Fruit fly (Drosophila melanogaster) whole organism, embryonic: Measurements from ENCODE around the gene Gad1.

ENCODE experiments used
- Abd-B ChIP-seq: fragments of 200-800 bp; sonication (Bioruptor generic); optimal IDR thresholded peaks from 2 replicates; lab custom pipeline; 2018; ENCODE audit warnings: missing biosample characterization, mild to moderate bottlenecking, missing genetic modification characterization, moderate library complexity
- Atf3 ChIP-seq: fragments of 200-800 bp; sonication (Bioruptor generic); optimal IDR thresholded peaks from 3 replicates; lab custom pipeline; 2016; ENCODE audit warnings: missing biosample characterization, missing genetic modification characterization
- CG10959 ChIP-seq: fragments of 200-800 bp; sonication (Bioruptor generic); IDR thresholded peaks from 2 replicates; pipeline ENCODE4 v1.3.6; 2022; ENCODE audit warnings: missing biosample characterization, missing genetic modification characterization
- CG12299 ChIP-seq: fragments of 200-800 bp; sonication (Bioruptor generic); optimal IDR thresholded peaks from 2 replicates; lab custom pipeline; 2018; ENCODE audit warnings: missing biosample characterization, mild to moderate bottlenecking, missing genetic modification characterization
- CG14965 ChIP-seq: fragments of 200-800 bp; sonication (Bioruptor generic); optimal IDR thresholded peaks from 2 replicates; lab custom pipeline; 2016; ENCODE audit warnings: missing biosample characterization, missing genetic modification characterization, borderline replicate concordance
- CG15696 ChIP-seq: fragments of 200-800 bp; sonication (Bioruptor generic); optimal IDR thresholded peaks from 2 replicates; lab custom pipeline; 2019; ENCODE audit warnings: missing biosample characterization, mild to moderate bottlenecking, missing genetic modification characterization, moderate library complexity
- CG2678 ChIP-seq: fragments of 200-800 bp; sonication (Bioruptor generic); optimal IDR thresholded peaks from 3 replicates; lab custom pipeline; 2019; ENCODE audit warnings: missing biosample characterization, mild to moderate bottlenecking, missing genetic modification characterization, moderate library complexity
- CG2875 ChIP-seq: fragments of 200-800 bp; sonication (Bioruptor generic); optimal IDR thresholded peaks from 2 replicates; lab custom pipeline; 2017; ENCODE audit warnings: missing biosample characterization, mild to moderate bottlenecking, missing genetic modification characterization, missing genetic modification reagents
- CG2889 ChIP-seq: fragments of 200-800 bp; sonication (Bioruptor generic); IDR thresholded peaks from 3 replicates; pipeline ENCODE4 v1.3.6; 2022; ENCODE audit warnings: missing biosample characterization, missing genetic modification characterization
- CG33557 ChIP-seq: fragments of 200-800 bp; sonication (Bioruptor generic); optimal IDR thresholded peaks from 2 replicates; lab custom pipeline; 2019; ENCODE audit warnings: missing biosample characterization, mild to moderate bottlenecking, missing genetic modification characterization, moderate library complexity
- CG34422 ChIP-seq: fragments of 200-800 bp; sonication (Bioruptor generic); IDR thresholded peaks from 3 replicates; pipeline ENCODE4 v1.3.6; 2022; ENCODE audit warnings: missing biosample characterization, missing genetic modification characterization
- CG3726 ChIP-seq: fragments of 200-800 bp; sonication (Bioruptor generic); IDR thresholded peaks from 3 replicates; pipeline ENCODE4, ENCODE4 v1.3.6; 2022; ENCODE audit warnings: missing biosample characterization, missing genetic modification characterization
- CG4360 ChIP-seq: fragments of 200-800 bp; sonication (Bioruptor generic); IDR thresholded peaks from 2 replicates; pipeline ENCODE4 v1.3.6; 2022; ENCODE audit warnings: missing biosample characterization, missing genetic modification characterization
- CG4404 ChIP-seq: fragments of 200-800 bp; sonication (Bioruptor generic); IDR thresholded peaks from 2 replicates; pipeline ENCODE4 v1.3.6; 2022; ENCODE audit warnings: missing biosample characterization, missing genetic modification characterization
- CG4424 ChIP-seq: fragments of 200-800 bp; sonication (Bioruptor generic); optimal IDR thresholded peaks from 3 replicates; lab custom pipeline; 2016; ENCODE audit warnings: missing biosample characterization, missing genetic modification characterization
- CG6854 ChIP-seq: fragments of 200-800 bp; sonication (Bioruptor generic); optimal IDR thresholded peaks from 3 replicates; lab custom pipeline; 2017; ENCODE audit warnings: missing biosample characterization, mild to moderate bottlenecking, missing genetic modification characterization
- CG7963 ChIP-seq: fragments of 200-800 bp; sonication (Bioruptor generic); IDR thresholded peaks from 3 replicates; pipeline ENCODE4 v1.3.6; 2022; ENCODE audit warnings: missing biosample characterization, missing genetic modification characterization; ENCODE audit not compliant: partially characterized antibody
- CG9215 ChIP-seq: fragments of 200-800 bp; sonication (Bioruptor generic); IDR thresholded peaks from 2 replicates; pipeline ENCODE4 v1.3.6; 2022; ENCODE audit warnings: missing biosample characterization, missing genetic modification characterization
- CG9609 ChIP-seq: fragments of 200-800 bp; sonication (Bioruptor generic); optimal IDR thresholded peaks from 3 replicates; lab custom pipeline; 2016; ENCODE audit warnings: missing biosample characterization, missing genetic modification characterization
- CG9932 ChIP-seq: fragments of 200-800 bp; sonication (Bioruptor generic); IDR thresholded peaks from 2 replicates; pipeline ENCODE4 v1.3.6; 2022; ENCODE audit warnings: missing biosample characterization, missing genetic modification characterization
- Camta ChIP-seq: fragments of 200-800 bp; sonication (Bioruptor generic); optimal IDR thresholded peaks from 2 replicates; lab custom pipeline; 2016; ENCODE audit warnings: missing biosample characterization, missing genetic modification characterization
- HLH3B ChIP-seq: fragments of 200-800 bp; sonication (Bioruptor generic); IDR thresholded peaks from 2 replicates; pipeline ENCODE4 v1.3.6; 2022; ENCODE audit warnings: missing biosample characterization, missing genetic modification characterization
- Hand ChIP-seq: fragments of 200-800 bp; sonication (Bioruptor generic); optimal IDR thresholded peaks from 2 replicates; lab custom pipeline; 2017; ENCODE audit warnings: mild to moderate bottlenecking, missing biosample characterization, missing genetic modification reagents, missing genetic modification characterization
- Hr3 ChIP-seq: fragments of 200-800 bp; sonication (Bioruptor generic); optimal IDR thresholded peaks from 3 replicates; lab custom pipeline; 2016; ENCODE audit warnings: missing biosample characterization, missing genetic modification characterization
- Med ChIP-seq: fragments of 200-800 bp; sonication (Bioruptor generic); peaks from one replicate; lab custom pipeline; 2016; ENCODE audit warnings: missing biosample characterization, missing genetic modification characterization, mild to moderate bottlenecking, inconsistent platforms, moderate library complexity
- Mrtf ChIP-seq: fragments of 200-800 bp; sonication (Bioruptor generic); IDR thresholded peaks from 3 replicates; pipeline ENCODE4 v1.3.6; 2022; ENCODE audit warnings: missing biosample characterization, missing genetic modification characterization
- NC2β ChIP-seq: fragments of 200-800 bp; sonication (Bioruptor generic); optimal IDR thresholded peaks from 2 replicates; lab custom pipeline; 2016; ENCODE audit warnings: missing biosample characterization, missing genetic modification characterization
- Oaz ChIP-seq: fragments of 200-800 bp; sonication (Bioruptor generic); IDR thresholded peaks from 2 replicates; pipeline ENCODE4 v1.3.6; 2022; ENCODE audit warnings: missing biosample characterization, missing genetic modification characterization
- Oli ChIP-seq: fragments of 200-800 bp; sonication (Bioruptor generic); optimal IDR thresholded peaks from 2 replicates; lab custom pipeline; 2018; ENCODE audit warnings: missing biosample characterization, mild to moderate bottlenecking, missing genetic modification characterization, moderate library complexity
- Tbp ChIP-seq: fragments of >200 bp; optimal IDR thresholded peaks from 2 replicates; lab custom pipeline; 2018; ENCODE audit warnings: missing biosample characterization, missing genetic modification characterization
- YL-1 ChIP-seq: fragments of 200-800 bp; sonication (Bioruptor generic); optimal IDR thresholded peaks from 3 replicates; lab custom pipeline; 2017; ENCODE audit warnings: missing biosample characterization, mild to moderate bottlenecking, missing genetic modification characterization
- ase ChIP-seq: fragments of 200-800 bp; sonication (Bioruptor generic); IDR thresholded peaks from 3 replicates; pipeline ENCODE4 v1.3.6; 2022; ENCODE audit warnings: missing biosample characterization, missing genetic modification characterization
- ci ChIP-seq: fragments of 200-800 bp; sonication (Bioruptor generic); IDR thresholded peaks from 3 replicates; pipeline ENCODE4 v1.3.6; 2022; ENCODE audit warnings: missing biosample characterization, missing genetic modification characterization
- ems ChIP-seq: fragments of 200-800 bp; sonication (Bioruptor generic); optimal IDR thresholded peaks from 3 replicates; lab custom pipeline; 2016; ENCODE audit warnings: missing biosample characterization, missing genetic modification characterization
- h ChIP-seq: fragments of >200 bp; optimal IDR thresholded peaks from 2 replicates; lab custom pipeline; 2017
- insv ChIP-seq, 2 experiments: fragments of 200-800 bp; sonication (Bioruptor generic); optimal IDR thresholded peaks; 3 replicates each; lab custom pipeline; 2016 to 2018; ENCODE audit warnings: missing biosample characterization in 2 of 2, missing genetic modification characterization in 2 of 2
- inv ChIP-seq: fragments of 200-800 bp; sonication (Bioruptor generic); IDR thresholded peaks from 2 replicates; pipeline ENCODE4 v1.3.6; 2022; ENCODE audit warnings: missing biosample characterization, missing genetic modification characterization; ENCODE audit not compliant: partially characterized antibody
- klu ChIP-seq: fragments of 200-800 bp; sonication (Bioruptor generic); IDR thresholded peaks from 2 replicates; pipeline ENCODE4 v1.3.6; 2022; ENCODE audit warnings: missing biosample characterization, missing genetic modification characterization
- odd ChIP-seq: fragments of 200-800 bp; sonication (Bioruptor generic); optimal IDR thresholded peaks from 2 replicates; lab custom pipeline; 2017; ENCODE audit warnings: missing biosample characterization, mild to moderate bottlenecking, missing genetic modification characterization
- otp ChIP-seq: fragments of 200-800 bp; sonication (Bioruptor generic); IDR thresholded peaks from 3 replicates; pipeline ENCODE4, ENCODE4 v1.3.6; 2022; ENCODE audit warnings: missing biosample characterization, missing genetic modification characterization
- p53 ChIP-seq: fragments of 200-800 bp; sonication (Bioruptor generic); optimal IDR thresholded peaks from 2 replicates; lab custom pipeline; 2016; ENCODE audit warnings: missing biosample characterization, missing genetic modification characterization
- pan ChIP-seq, 4 experiments: fragments of >200 bp in 3 of 4; fragments of 200-800 bp in 1 of 4; sonication (Bioruptor generic) in 1 of 4; optimal IDR thresholded peaks in 3 of 4; IDR thresholded peaks in 1 of 4; 2 replicates each; pipeline versions ENCODE4 v1.3.6 to Lab custom; 2017 to 2022; ENCODE audit warnings: missing biosample characterization in 2 of 4, missing genetic modification characterization in 2 of 4, mixed read lengths in 1 of 4
- phol ChIP-seq: fragments of 200-800 bp; sonication (Bioruptor generic); optimal IDR thresholded peaks from 3 replicates; lab custom pipeline; 2018; ENCODE audit warnings: missing biosample characterization, mild to moderate bottlenecking, missing genetic modification characterization, moderate library complexity
- pzg ChIP-seq: fragments of 200-800 bp; sonication (Bioruptor generic); optimal IDR thresholded peaks from 3 replicates; lab custom pipeline; 2018; ENCODE audit warnings: missing biosample characterization, mild to moderate bottlenecking, missing genetic modification characterization, moderate library complexity
- ro ChIP-seq: fragments of 200-800 bp; sonication (Bioruptor generic); IDR thresholded peaks from 2 replicates; pipeline ENCODE4 v1.3.6; 2022; ENCODE audit warnings: missing biosample characterization, missing genetic modification characterization
- sob ChIP-seq: fragments of 200-800 bp; sonication (Bioruptor generic); IDR thresholded peaks from 2 replicates; pipeline ENCODE4 v1.3.6; 2022; ENCODE audit warnings: missing biosample characterization, missing genetic modification characterization
- toy ChIP-seq: fragments of 200-800 bp; sonication (Bioruptor generic); IDR thresholded peaks from 2 replicates; pipeline ENCODE4 v1.3.6; 2022; ENCODE audit warnings: missing biosample characterization, missing genetic modification characterization
- trem ChIP-seq: fragments of 200-800 bp; optimal IDR thresholded peaks from 3 replicates; lab custom pipeline; 2019; ENCODE audit warnings: missing biosample characterization, mild to moderate bottlenecking, missing genetic modification characterization, moderate library complexity
- unpg ChIP-seq: fragments of 200-800 bp; sonication (Bioruptor generic); optimal IDR thresholded peaks from 3 replicates; lab custom pipeline; 2018; ENCODE audit warnings: missing biosample characterization, mild to moderate bottlenecking, missing genetic modification characterization, moderate library complexity
- z ChIP-seq: fragments of 200-800 bp; sonication (Bioruptor generic); IDR thresholded peaks from 3 replicates; pipeline ENCODE4 v1.3.6; 2022; ENCODE audit warnings: missing biosample characterization, missing genetic modification characterization

The Gad1 gene

dm6 chr3L:4133724-4134678, 45.5 kb upstream of the Gad1 start, which contains the start of gene ens (continued):
- TF ChIP-seq Atf3 (GFP tag; lab: Kevin White, UChicago) (no peak), ci (GFP tag; lab: Robert Waterston, UW) (no peak), trem (peak; percentile 33), pan (optimal IDR thresholded peaks at IDR 0.05; lab: Kevin White, UChicago) (no peak), pan (GFP tag; optimal IDR thresholded peaks at IDR 0.05 in 1 of 2, IDR thresholded peaks at IDR 0.05 in 1 of 2) (no peak), klu (GFP tag; lab: Robert Waterston, UW) (no peak), odd (GFP tag; lab: Kevin White, UChicago) (no peak), CG9932 (no peak), CG9609 (no peak), toy (GFP tag; lab: Robert Waterston, UW) (no peak), ase (no peak), Oli (tag; lab: Kevin White, UChicago) (no peak), CG3726 (GFP tag; lab: Robert Waterston, UW) (no peak), CG15696 (tag; lab: Kevin White, UChicago) (no peak), Camta (GFP tag; lab: Kevin White, UChicago) (no peak), p53 (no peak), CG4360 (GFP tag; lab: Robert Waterston, UW) (no peak), Oaz (GFP tag; lab: Robert Waterston, UW) (no peak), Hand (GFP tag; lab: Kevin White, UChicago) (no peak), Abd-B (GFP tag; lab: Kevin White, UChicago) (no peak), Tbp (GFP tag; lab: Kevin White, UChicago) (no peak), CG14965 (GFP tag; lab: Kevin White, UChicago) (no peak), ems (GFP tag; lab: Kevin White, UChicago) (no peak), CG2678 (tag; lab: Kevin White, UChicago) (no peak), CG4404 (GFP tag; lab: Robert Waterston, UW) (no peak), YL-1 (GFP tag; lab: Kevin White, UChicago) (peak; percentile 78), phol (peak; percentile 72), HLH3B (GFP tag; lab: Robert Waterston, UW) (no peak), CG33557 (GFP tag; lab: Kevin White, UChicago) (no peak), CG2889 (GFP tag; lab: Robert Waterston, UW) (no peak), CG9215 (no peak), CG10959 (GFP tag; lab: Robert Waterston, UW) (no peak), unpg (GFP tag; lab: Kevin White, UChicago) (no peak), CG7963 (no peak), Mrtf (no peak), CG2875 (GFP tag; lab: Kevin White, UChicago) (no peak), CG4424 (GFP tag; lab: Kevin White, UChicago) (no peak), NC2β (GFP tag; lab: Kevin White, UChicago) (no peak), Med (GFP tag; lab: Kevin White, UChicago) (peak; percentile 64), otp (GFP tag; lab: Robert Waterston, UW) (no peak), z (GFP tag; lab: Robert Waterston, UW) (no peak), pzg (GFP tag; lab: Kevin White, UChicago) (peak; percentile 79), CG6854 (GFP tag; lab: Kevin White, UChicago) (no peak), h (lab: Kevin White, UChicago) (no peak), ro (GFP tag; lab: Robert Waterston, UW) (no peak), insv (GFP tag; optimal IDR thresholded peaks at IDR 0.05; lab: Kevin White, UChicago) (peak in 1 of 2 experiments; percentile 52), sob (no peak), CG34422 (GFP tag; lab: Robert Waterston, UW) (no peak; the same call in 2 of the 3 replicates), CG12299 (tag; lab: Kevin White, UChicago) (peak; percentile 22), Hr3 (GFP tag; lab: Kevin White, UChicago) (no peak), inv (GFP tag; lab: Robert Waterston, UW) (no peak)
